Worm (Caenorhabditis elegans): Measurements from ENCODE around the gene aly-2.
A peak's percentile ranks its signal among the peaks of the same experiment; 100 is the strongest.

Gene aly-2

ce11 chrIV:9120220-9120619 lies 27.0 kb upstream of the aly-2 start:
- TF ChIP-seq ttx-3 (tag; optimal IDR thresholded peaks at IDR 0.05), result no peak
- no peak for TF ChIP-seq dmd-4 (tag; optimal IDR thresholded peaks at IDR 0.05; ENCODE audit: borderline replicate concordance)
- no peak for TF ChIP-seq lim-6 (tag; optimal IDR thresholded peaks at IDR 0.05)

DNA sequence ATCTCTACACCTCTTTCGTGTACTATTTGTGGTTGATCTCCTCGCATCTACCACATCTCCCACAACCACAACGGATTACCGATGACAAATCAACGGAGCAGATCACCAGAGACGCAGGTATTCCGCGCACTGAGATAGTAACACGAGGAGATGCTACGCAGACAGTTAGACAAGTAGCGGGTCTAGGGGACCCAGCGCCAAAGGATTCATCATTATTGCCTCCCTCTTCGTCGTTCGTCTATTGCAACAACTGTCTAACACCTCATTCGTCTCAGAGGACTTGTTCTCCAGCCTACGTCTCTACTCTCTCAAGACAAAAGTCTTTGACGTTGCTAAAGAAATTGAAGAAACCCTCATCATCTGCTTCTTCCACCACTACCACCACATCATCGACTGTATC lies 25.7 kb upstream of the aly-2 start:
- no peak for TF ChIP-seq ttx-3 (tag; optimal IDR thresholded peaks at IDR 0.05)
- TF ChIP-seq ceh-19 (GFP tag; optimal IDR thresholded peaks at IDR 0.05), result no peak
- no peak for TF ChIP-seq fax-1 (tag; optimal IDR thresholded peaks at IDR 0.05)
- TF ChIP-seq fkh-10 (GFP tag; optimal IDR thresholded peaks at IDR 0.05), result no peak
- no peak for TF ChIP-seq K02D7.2 (tag; optimal IDR thresholded peaks at IDR 0.05)
- no peak for TF ChIP-seq lim-6 (tag; optimal IDR thresholded peaks at IDR 0.05)
- no peak for TF ChIP-seq odd-2 (tag; optimal IDR thresholded peaks at IDR 0.05)
- TF ChIP-seq unc-55 (GFP tag; optimal IDR thresholded peaks at IDR 0.05), result peak; percentile 9
- no peak for TF ChIP-seq K09A11.1 (tag; optimal IDR thresholded peaks at IDR 0.05; ENCODE audit: insufficient read depth)
- TF ChIP-seq hlh-15 (tag; optimal IDR thresholded peaks at IDR 0.05), result no peak
- no peak for TF ChIP-seq pqm-1 (tag; optimal IDR thresholded peaks at IDR 0.05)
- TF ChIP-seq che-1 (tag; optimal IDR thresholded peaks at IDR 0.05), result no peak
- no peak for TF ChIP-seq madf-2 (tag; optimal IDR thresholded peaks at IDR 0.05)
- no peak for TF ChIP-seq ceh-34 (tag; optimal IDR thresholded peaks at IDR 0.05)
- TF ChIP-seq pax-1 (tag; optimal IDR thresholded peaks at IDR 0.05), result no peak
- no peak for TF ChIP-seq sox-4 (tag; optimal IDR thresholded peaks at IDR 0.05)
- TF ChIP-seq ref-2 (tag; optimal IDR thresholded peaks at IDR 0.05), result peak; percentile 31
- TF ChIP-seq syd-9 (tag; optimal IDR thresholded peaks at IDR 0.05), result no peak
- TF ChIP-seq pros-1 (tag; optimal IDR thresholded peaks at IDR 0.05), result no peak
- TF ChIP-seq Y22D7AL.16 (tag; optimal IDR thresholded peaks at IDR 0.05), result no peak
- no peak for TF ChIP-seq nhr-11 (tag; optimal IDR thresholded peaks at IDR 0.05)
- no peak for TF ChIP-seq ets-4 (tag; optimal IDR thresholded peaks at IDR 0.05)
- TF ChIP-seq ceh-30 (tag; optimal IDR thresholded peaks at IDR 0.05), result no peak
- no peak for TF ChIP-seq ahr-1 (tag; optimal IDR thresholded peaks at IDR 0.05)
- peak; percentile 11 for TF ChIP-seq rnt-1 (tag; optimal IDR thresholded peaks at IDR 0.05)
- TF ChIP-seq gmeb-2 (tag; optimal IDR thresholded peaks at IDR 0.05), result no peak
- TF ChIP-seq nfya-1 (tag; optimal IDR thresholded peaks at IDR 0.05), result no peak
- TF ChIP-seq dmd-4 (tag; optimal IDR thresholded peaks at IDR 0.05; ENCODE audit: borderline replicate concordance), result no peak
- TF ChIP-seq fkh-6 (tag; optimal IDR thresholded peaks at IDR 0.05), result no peak
- TF ChIP-seq hlh-13 (GFP tag; optimal IDR thresholded peaks at IDR 0.05), result no peak
- TF ChIP-seq sdc-2 (tag; optimal IDR thresholded peaks at IDR 0.05), result no peak
- no peak for TF ChIP-seq ceh-2 (tag; optimal IDR thresholded peaks at IDR 0.05)
- peak; percentile 25 for TF ChIP-seq ceh-18 (tag; optimal IDR thresholded peaks at IDR 0.05)

- TF ChIP-seq ceh-18 (tag; optimal IDR thresholded peaks at IDR 0.05) (no peak), pax-1 (tag; optimal IDR thresholded peaks at IDR 0.05) (no peak), unc-3 (GFP tag; conservative IDR thresholded peaks at IDR 0.05) (no peak), unc-3 (tag; optimal IDR thresholded peaks at IDR 0.05) (no peak), unc-86 (tag; optimal IDR thresholded peaks at IDR 0.05) (no peak), sdc-2 (tag; optimal IDR thresholded peaks at IDR 0.05) (no peak), odd-2 (tag; optimal IDR thresholded peaks at IDR 0.05) (no peak), C38D4.7 (GFP tag; optimal IDR thresholded peaks at IDR 0.05) (no peak), sox-4 (tag; optimal IDR thresholded peaks at IDR 0.05) (no peak)
Observed at ce11 chrIV:9130605-9131004, 16.7 kb upstream of the aly-2 start.

DNA sequence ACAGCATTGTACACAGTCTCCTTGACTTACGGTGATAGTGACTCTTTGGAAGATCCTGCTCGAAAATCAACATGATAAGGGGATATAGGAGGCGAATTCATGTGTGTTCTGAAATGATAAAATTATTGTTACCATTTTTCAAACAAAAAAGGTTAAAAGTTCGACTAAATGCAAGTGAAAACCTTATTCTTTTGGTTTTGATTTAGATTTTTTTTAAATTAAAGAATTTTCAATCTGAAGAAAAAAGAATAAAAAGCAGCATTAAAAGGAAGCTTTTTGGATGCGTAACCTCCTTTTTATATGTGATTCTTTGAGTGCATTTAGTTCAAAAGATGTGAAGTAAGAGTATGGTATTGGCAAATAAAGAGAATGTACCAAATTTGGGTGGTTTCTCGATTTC lies 11.9 kb upstream of the aly-2 start, which contains the start of gene delm-1:
TSS of gene delm-1 (minus strand) at position 101 of the 400 bp plus-strand sequence.
- TF ChIP-seq ceh-19 (GFP tag; optimal IDR thresholded peaks at IDR 0.05), result no peak
- no peak for TF ChIP-seq syd-9 (tag; optimal IDR thresholded peaks at IDR 0.05)
- no peak for TF ChIP-seq hlh-15 (tag; optimal IDR thresholded peaks at IDR 0.05)
- TF ChIP-seq hlh-30 (tag; optimal IDR thresholded peaks at IDR 0.05; ENCODE audit: insufficient read depth), result no peak
- TF ChIP-seq rnt-1 (tag; optimal IDR thresholded peaks at IDR 0.05), result no peak
- no peak for TF ChIP-seq sox-2 (GFP tag; IDR thresholded peaks at IDR 0.05)
- no peak for TF ChIP-seq lim-6 (tag; optimal IDR thresholded peaks at IDR 0.05)
- TF ChIP-seq odd-2 (tag; optimal IDR thresholded peaks at IDR 0.05), result no peak
- no peak for TF ChIP-seq ceh-45 (GFP tag; IDR thresholded peaks at IDR 0.05)
- no peak for TF ChIP-seq ceh-9 (tag; optimal IDR thresholded peaks at IDR 0.05)
- no peak for TF ChIP-seq elt-4 (tag; optimal IDR thresholded peaks at IDR 0.05)
- TF ChIP-seq ref-2 (tag; optimal IDR thresholded peaks at IDR 0.05), result no peak
- no peak for TF ChIP-seq pag-3 (tag; optimal IDR thresholded peaks at IDR 0.05; ENCODE audit: borderline replicate concordance)
- TF ChIP-seq elt-2 (tag; optimal IDR thresholded peaks at IDR 0.05), result no peak
- TF ChIP-seq ama-1 (optimal IDR thresholded peaks at IDR 0.05), result no peak
- TF ChIP-seq Y22D7AL.16 (tag; optimal IDR thresholded peaks at IDR 0.05), result no peak
- no peak for TF ChIP-seq madf-2 (tag; optimal IDR thresholded peaks at IDR 0.05)
- TF ChIP-seq nhr-11 (tag; optimal IDR thresholded peaks at IDR 0.05), result no peak
- no peak for TF ChIP-seq fkh-6 (tag; optimal IDR thresholded peaks at IDR 0.05)
- TF ChIP-seq ceh-30 (tag; optimal IDR thresholded peaks at IDR 0.05), result no peak
